Worm (Caenorhabditis elegans) whole organism, L4/young adult: ENCODE results near the gene F19C7.8.

Experiments used
- W03F9.2 ChIP-seq: fragments of 150-350 bp; optimal IDR thresholded peaks from 2 replicates; lab custom pipeline; 2014; ENCODE audit warnings: missing biosample characterization, missing genetic modification characterization
- dao-5 ChIP-seq: sonication (generic microtip); optimal IDR thresholded peaks from 2 replicates; lab custom pipeline; 2016; ENCODE audit warnings: missing genotype, missing genetic modification characterization, moderate library complexity, missing compliant biosample characterization
- him-1 ChIP-seq: sonication (generic microtip); optimal IDR thresholded peaks from 2 replicates; lab custom pipeline; 2016; ENCODE audit warnings: missing genotype, missing genetic modification reagents, missing genetic modification characterization, missing compliant biosample characterization

The F19C7.8 gene

DNA sequence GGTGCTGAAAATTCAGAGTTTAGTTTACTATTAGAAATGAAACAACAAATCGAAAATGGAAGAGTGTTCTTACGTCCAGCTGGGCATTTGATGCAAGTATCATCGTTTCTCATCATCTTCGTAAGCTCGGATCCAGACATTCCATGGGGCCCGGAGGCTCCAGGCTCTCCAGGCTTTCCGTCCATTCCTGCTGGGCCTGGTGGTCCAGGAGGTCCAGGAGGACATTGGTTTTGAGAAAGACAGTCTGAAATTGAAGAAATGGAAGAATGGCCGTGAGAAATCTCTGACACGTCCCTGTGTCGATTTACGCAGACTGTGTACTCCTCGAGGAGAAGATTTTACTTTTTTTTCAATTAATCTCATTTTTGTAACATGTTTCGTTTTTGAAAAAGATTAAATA lies 18.5 kb upstream of the F19C7.8 start:
- TF ChIP-seq W03F9.2 (tag; lab: Kevin White, UChicago), result no peak
- TF ChIP-seq dao-5 (tag; lab: Kevin White, UChicago), result no peak
- TF ChIP-seq him-1, result no peak

DNA sequence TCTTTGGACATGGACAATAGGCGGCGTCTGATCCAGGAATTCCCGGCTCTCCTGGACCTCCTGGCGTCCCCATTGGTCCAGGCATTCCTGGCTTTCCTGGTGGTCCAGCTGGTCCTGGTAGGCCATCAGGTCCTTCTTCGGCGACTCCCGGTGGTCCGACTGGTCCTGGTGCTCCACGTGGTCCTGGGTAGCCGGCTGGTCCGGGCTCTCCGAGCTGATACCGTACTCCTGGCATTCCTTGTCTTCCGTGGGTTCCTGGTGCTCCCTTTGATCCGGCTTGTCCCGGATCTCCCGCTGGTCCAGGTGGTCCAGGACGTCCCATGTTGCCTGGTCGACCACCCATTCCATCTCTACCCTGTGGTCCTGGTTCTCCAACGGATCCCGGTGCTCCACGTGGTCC lies 18.1 kb upstream of the F19C7.8 start:
- TF ChIP-seq dao-5 (tag; lab: Kevin White, UChicago) (no peak), him-1 (no peak), W03F9.2 (tag; lab: Kevin White, UChicago) (no peak)

DNA sequence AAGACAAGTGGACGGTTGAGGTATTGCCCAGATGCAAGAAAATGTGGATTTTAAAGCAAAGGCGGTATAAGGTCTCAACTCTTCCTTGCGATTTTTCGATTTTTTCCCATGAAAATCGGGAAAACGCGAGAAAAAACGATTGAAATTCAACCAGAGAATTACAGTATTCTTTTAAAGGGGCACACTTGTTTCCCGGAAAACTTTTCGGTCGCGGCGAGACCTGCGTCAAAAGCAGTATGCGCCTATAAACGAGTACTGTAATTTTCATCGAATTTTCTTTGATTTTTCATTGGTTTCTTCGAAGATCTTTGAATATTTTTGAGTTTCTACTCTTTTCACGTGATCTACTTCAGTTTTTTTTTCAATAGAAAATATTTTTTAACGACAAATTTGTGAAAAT lies 15.8 kb upstream of the F19C7.8 start:
- TF ChIP-seq him-1 (no peak), dao-5 (tag; lab: Kevin White, UChicago) (no peak), W03F9.2 (tag; lab: Kevin White, UChicago) (no peak)

DNA sequence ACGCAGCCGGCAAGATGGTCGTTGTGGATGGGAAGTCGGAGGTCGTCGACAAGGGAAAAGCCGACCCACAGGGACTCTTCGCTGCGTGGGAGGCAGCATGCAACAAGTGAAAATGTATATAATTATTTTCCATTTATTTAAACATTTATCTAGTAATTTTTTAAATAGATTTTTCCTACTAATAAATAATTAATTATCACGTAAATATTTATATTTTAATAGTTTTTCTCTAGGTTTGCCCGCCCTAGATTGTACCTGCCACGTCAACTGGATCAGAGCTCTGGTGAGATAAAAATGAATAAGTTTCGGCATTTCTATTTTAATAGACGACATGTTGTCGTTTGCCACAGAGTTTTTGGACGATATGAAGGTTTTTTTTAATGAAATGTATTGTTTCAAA lies 15.1 kb upstream of the F19C7.8 start, which contains the start of gene psr-1:
Gene psr-1, plus strand, starts transcription at position 301 of the 400 bp plus-strand sequence.
- TF ChIP-seq dao-5 (tag; lab: Kevin White, UChicago) (no peak), him-1 (no peak), W03F9.2 (tag; lab: Kevin White, UChicago) (no peak)

DNA sequence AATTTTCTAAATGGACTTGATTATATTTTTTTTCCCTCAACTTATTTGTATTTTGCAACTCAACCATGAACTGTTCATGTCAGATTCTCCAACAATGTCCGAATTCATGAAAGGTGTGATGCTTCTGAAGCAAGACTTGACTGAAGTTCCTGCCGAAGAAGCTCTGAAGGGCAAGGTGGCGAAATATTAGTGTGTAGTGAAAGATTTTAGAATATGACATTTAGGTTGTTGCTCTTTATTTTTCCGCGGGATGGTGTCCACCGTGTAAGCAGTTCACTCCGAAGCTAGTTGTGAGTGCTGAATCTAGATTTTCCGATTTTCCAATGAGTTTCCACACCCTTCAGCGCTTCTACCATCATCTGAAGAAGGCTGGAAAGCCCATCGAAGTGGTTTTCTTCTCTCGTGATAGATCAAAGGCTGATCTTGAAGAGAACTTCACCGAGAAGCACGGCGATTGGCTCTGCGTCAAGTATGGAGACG lies 14.5 kb upstream of the F19C7.8 start, which contains the start of gene F29B9.5:
Gene F29B9.5, plus strand, starts transcription at position 51 of the 480 bp plus-strand sequence.
- no peak for TF ChIP-seq W03F9.2 (tag; lab: Kevin White, UChicago)
- no peak for TF ChIP-seq dao-5 (tag; lab: Kevin White, UChicago)
- TF ChIP-seq him-1, result no peak

DNA sequence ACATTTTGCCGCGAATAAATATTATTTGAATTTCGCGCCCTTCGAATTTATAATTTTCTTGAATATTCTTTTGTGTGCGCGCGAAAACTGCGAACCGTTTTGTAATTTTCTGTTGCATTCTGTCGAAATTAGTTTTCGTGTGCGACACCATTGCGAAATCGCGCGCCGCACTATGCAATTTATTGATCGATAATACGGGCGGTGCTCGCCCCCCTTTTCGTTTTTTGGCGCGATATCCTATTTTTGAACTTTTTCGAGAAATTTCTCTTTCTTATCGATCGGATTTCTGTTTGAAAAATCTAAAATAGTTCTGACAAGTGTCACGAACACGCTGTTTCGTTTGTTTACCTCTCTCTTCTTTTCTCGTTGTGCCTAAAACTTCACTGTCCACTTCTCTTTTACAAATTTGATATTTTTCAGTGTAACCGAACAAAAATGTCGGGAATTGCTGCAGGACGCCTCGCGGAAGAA lies 12.8 kb upstream of the F19C7.8 start, which contains the start of gene ubc-9:
Gene ubc-9, plus strand, starts transcription at position 421 of the 471 bp plus-strand sequence.
- TF ChIP-seq him-1 (peak; percentile 52), dao-5 (tag; lab: Kevin White, UChicago) (no peak), W03F9.2 (tag; lab: Kevin White, UChicago) (peak; percentile 27)

DNA sequence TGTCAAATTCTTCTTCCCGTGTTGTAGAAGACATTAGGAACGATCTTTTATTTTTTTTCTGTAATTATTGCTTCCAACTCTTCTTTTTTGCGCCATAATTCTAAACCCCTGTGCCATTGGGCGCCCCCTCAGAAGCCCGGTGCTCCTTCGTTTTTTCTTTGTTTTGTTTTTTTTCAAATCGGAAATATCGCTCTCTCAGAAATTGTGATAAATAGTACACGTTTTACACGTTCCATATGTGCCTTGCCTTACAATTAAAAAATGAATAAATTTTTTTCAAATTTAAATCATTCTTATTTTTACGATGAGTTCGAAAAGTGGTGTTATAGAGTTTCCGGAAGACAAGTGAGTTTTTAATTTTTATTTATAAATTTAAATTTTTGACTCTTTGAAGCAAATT lies 11.6 kb upstream of the F19C7.8 start, which contains the start of gene F29B9.7:
Gene F29B9.7, plus strand, starts transcription at position 301 of the 400 bp plus-strand sequence.
- TF ChIP-seq W03F9.2 (tag; lab: Kevin White, UChicago), result no peak
- TF ChIP-seq dao-5 (tag; lab: Kevin White, UChicago), result no peak
- no peak for TF ChIP-seq him-1

DNA sequence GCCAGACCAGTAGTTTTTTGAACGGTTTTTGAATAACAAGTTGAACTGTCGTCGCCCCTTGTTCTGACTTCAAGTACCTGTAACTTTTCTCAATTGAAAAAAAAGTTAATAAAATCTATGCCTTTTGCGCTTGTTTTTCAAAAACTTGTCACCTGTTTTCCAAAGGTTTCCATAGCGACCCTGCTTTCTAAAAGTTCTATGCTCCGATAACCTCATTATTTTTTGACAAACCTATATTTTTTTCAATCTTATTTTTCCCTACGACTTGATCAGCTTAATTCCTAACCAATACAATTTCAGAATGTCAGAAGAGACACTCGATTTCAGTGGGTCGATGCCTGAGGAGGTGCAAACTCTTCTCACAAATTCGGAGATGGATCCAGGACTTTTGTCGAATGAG lies 9.5 kb upstream of the F19C7.8 start, which contains the start of gene F29B9.8:
Gene F29B9.8, plus strand, starts transcription at position 301 of the 400 bp plus-strand sequence.
- TF ChIP-seq W03F9.2 (tag; lab: Kevin White, UChicago) (no peak), him-1 (no peak)

DNA sequence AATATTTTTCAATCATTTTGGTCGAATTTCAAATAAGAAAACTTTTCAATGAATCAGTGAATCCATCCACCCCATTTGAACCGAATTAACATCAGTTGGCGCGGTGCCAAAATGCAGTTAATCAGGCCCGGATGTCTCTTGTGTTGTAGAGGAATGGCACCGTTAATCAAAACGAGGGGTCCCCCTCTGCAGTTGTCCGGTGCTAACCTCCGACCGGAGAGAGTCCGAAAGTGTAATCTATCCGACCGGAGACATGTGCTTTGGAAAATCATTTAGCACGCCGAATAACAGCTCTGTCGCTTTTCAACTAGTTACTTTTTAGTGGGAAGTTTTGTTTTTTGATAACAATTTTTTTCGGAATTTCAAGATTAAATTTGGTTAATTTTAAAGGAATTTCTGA lies 7.3 kb upstream of the F19C7.8 start:
- TF ChIP-seq dao-5 (tag; lab: Kevin White, UChicago) (no peak), him-1 (no peak), W03F9.2 (tag; lab: Kevin White, UChicago) (no peak)

DNA sequence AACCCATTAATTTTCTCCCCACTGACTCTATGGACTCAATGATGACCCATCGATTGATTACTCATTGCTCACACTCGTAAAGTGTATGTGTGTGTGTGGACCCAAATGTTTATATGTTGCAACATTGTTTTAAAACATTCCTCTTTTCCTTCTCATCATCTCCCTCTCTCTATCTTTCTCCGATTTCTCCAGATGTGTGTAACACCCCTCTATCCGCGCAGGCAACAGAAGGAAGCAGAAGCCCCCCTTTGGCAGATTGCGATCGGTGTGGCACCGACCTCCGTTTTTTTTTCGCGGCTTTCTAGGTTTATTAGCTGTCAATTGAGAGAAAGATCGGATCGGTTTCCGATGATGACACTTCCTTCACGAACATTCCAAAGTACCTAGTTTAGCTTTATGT lies 5.7 kb upstream of the F19C7.8 start:
- TF ChIP-seq dao-5 (tag; lab: Kevin White, UChicago), result no peak
- TF ChIP-seq him-1, result no peak
- TF ChIP-seq W03F9.2 (tag; lab: Kevin White, UChicago), result no peak

DNA sequence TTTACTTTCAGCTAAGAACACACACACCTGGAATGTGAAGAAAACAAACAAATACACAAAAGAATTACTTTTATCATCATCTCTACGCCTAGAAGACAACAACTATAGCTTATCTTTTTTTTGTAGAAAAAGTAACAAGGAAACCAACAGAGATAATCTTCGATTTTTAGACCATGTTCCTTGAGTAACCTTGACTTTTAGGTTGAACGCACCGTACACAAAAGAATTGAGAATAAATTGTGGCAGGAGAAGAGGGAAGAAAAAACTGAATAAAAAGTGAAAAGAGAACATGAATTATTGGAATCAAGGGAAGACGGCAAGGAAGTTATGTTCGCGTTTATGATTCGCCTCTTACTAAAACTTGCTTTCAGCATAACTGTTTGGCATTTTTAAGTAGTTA lies 3.0 kb upstream of the F19C7.8 start:
- no peak for TF ChIP-seq dao-5 (tag; lab: Kevin White, UChicago)

DNA sequence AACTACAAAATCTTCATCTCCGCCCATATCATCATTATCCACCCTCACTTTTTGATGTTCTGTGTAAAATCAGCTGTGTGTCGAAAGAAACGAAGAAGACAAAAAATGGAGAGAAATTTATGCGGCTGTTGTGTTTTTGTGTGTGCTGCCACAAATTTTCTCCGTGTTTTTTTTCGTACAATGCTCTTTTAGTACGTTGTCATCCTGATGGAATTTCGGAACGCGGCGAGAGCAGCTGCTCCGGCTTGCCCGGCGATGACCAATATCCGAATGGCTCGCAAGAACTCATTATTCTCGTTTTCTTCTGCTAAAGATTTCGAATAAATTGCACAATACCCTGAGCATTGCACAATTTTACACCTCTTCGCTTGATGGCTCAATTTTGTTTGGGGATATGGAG lies 1.5 kb upstream of the F19C7.8 start:
- TF ChIP-seq him-1, result no peak
- TF ChIP-seq W03F9.2 (tag; lab: Kevin White, UChicago), result no peak
- TF ChIP-seq dao-5 (tag; lab: Kevin White, UChicago), result no peak

DNA sequence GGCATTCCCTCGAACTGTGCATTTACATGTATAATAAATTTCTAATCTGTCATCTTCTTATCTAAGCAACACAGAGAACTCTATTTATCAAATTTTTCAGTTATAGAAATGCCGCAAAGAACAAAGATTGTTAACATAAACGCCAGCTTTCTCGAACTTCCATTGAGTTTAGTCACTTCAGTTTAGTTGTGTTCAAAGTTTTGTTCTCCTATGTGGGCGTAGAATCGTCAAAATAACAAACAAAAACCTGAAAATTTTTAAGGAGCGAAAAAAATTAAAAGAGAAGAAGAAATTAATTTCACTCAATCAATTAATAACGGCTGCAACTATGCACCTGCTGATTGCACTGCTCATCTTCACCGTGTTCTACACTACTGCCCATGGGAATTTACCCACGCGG lies 1.9 kb downstream of the F19C7.8 start, which contains the start of gene R105.5:
Gene R105.5, plus strand, starts transcription at position 301 of the 400 bp plus-strand sequence.
- TF ChIP-seq W03F9.2 (tag; lab: Kevin White, UChicago), result no peak
- TF ChIP-seq him-1, result no peak
- no peak for TF ChIP-seq dao-5 (tag; lab: Kevin White, UChicago)

DNA sequence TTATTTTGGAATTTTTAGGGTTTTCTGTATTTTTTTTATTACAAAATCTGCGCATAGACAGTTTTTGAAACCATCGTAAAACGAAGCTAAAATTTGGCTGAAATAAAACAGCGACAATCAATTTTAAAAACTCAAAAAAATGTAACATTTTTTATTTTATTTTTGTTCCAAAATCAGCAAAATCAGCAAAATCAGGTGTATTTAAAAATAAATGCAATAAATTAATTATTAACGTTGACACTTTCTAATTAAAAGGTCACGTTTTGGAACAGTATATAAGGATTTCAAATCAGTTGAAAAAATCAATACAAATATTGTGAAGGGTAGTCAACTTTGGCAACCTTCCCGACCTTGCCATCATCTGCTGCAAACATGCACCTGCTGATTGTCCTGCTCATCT lies 4.5 kb downstream of the F19C7.8 start, which contains the start of gene R105.1:
Gene R105.1, plus strand, starts transcription at position 301 of the 400 bp plus-strand sequence.
- no peak for TF ChIP-seq him-1
- TF ChIP-seq dao-5 (tag; lab: Kevin White, UChicago), result no peak
- no peak for TF ChIP-seq W03F9.2 (tag; lab: Kevin White, UChicago)

DNA sequence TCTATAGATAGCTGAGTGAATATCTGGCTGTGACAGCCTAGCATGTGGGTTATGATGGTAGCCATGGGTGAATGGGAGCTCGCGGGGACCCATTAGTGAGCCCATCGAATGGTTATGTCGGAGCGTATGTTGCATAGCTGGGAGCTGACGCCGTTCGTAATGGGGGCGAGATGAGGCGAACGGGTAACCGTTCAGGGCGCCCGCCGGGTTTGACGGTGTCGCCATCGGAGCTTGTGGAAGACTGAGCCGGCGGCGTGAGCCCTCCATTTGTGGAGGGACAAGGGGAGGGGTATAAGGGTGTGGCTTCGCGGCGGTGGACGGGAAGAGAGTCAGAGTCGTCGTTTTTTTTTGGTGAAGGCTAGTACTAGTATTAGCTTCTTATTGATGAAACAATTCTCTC lies 14.0 kb downstream of the F19C7.8 start:
- TF ChIP-seq W03F9.2 (tag; lab: Kevin White, UChicago), result no peak
- no peak for TF ChIP-seq him-1
- TF ChIP-seq dao-5 (tag; lab: Kevin White, UChicago), result no peak
